Worm (Caenorhabditis elegans) whole organism, young adult: ENCODE data around the gene sup-26.

Experiments used
- B0261.1 ChIP-seq: sonication (generic microtip); optimal IDR thresholded peaks from 2 replicates; lab custom pipeline; 2016; ENCODE audit warnings: mild to moderate bottlenecking, missing genetic modification characterization, moderate library complexity, missing compliant biosample characterization
- C06A6.2 ChIP-seq: fragments of 200-800 bp; sonication (Bioruptor generic); conservative IDR thresholded peaks from 2 replicates; pipeline ENCODE4 v1.3.6; 2022; ENCODE audit warnings: missing genetic modification characterization, missing compliant biosample characterization
- F22D6.2 ChIP-seq: sonication (generic microtip); optimal IDR thresholded peaks from 2 replicates; lab custom pipeline; 2016; ENCODE audit warnings: mild to moderate bottlenecking, missing genetic modification characterization, missing compliant biosample characterization
- F33H1.4 ChIP-seq: fragments of 200-800 bp; sonication (Bioruptor generic); IDR thresholded peaks from 2 replicates; pipeline ENCODE4 v1.3.6; 2022; ENCODE audit warnings: missing genetic modification reagents, missing genetic modification characterization, missing compliant biosample characterization
- akir-1 ChIP-seq: fragments of 200-800 bp; sonication (Bioruptor generic); optimal IDR thresholded peaks from 2 replicates; lab custom pipeline; 2018; ENCODE audit warnings: mild to moderate bottlenecking, missing genetic modification characterization, moderate library complexity, missing compliant biosample characterization
- ama-1 ChIP-seq, 3 experiments: fragments of 150-350 bp in 1 of 3; sonication (generic microtip) in 2 of 3; optimal IDR thresholded peaks; 2 replicates each; lab custom pipeline; 2014 to 2018; ENCODE audit warnings: missing biosample characterization in 2 of 3, missing genetic modification characterization in 2 of 3, missing genetic modification reagents in 2 of 3
- atf-7 ChIP-seq: sonication (generic microtip); optimal IDR thresholded peaks from 2 replicates; lab custom pipeline; 2017; ENCODE audit warnings: mild to moderate bottlenecking, missing genetic modification characterization, missing compliant biosample characterization
- athp-1 ChIP-seq: sonication (generic microtip); optimal IDR thresholded peaks from 2 replicates; lab custom pipeline; 2017; ENCODE audit warnings: mild to moderate bottlenecking, missing genetic modification characterization, missing compliant biosample characterization
- bed-1 ChIP-seq: fragments of 200-800 bp; sonication (Bioruptor generic); IDR thresholded peaks from 2 replicates; pipeline ENCODE4 v1.3.6; 2022; ENCODE audit warnings: missing genetic modification reagents, missing genetic modification characterization, missing compliant biosample characterization
- bed-2 ChIP-seq: fragments of 200-800 bp; sonication (Bioruptor generic); IDR thresholded peaks from 2 replicates; pipeline ENCODE4 v1.3.6; 2022; ENCODE audit warnings: missing genetic modification reagents, missing genetic modification characterization, missing compliant biosample characterization
- cebp-1 ChIP-seq, 2 experiments: fragments of 200-800 bp in 1 of 2; sonication (Bioruptor generic) in 1 of 2; sonication (generic microtip) in 1 of 2; IDR thresholded peaks in 1 of 2; optimal IDR thresholded peaks in 1 of 2; 2 replicates each; pipeline versions ENCODE4 v1.3.6 to Lab custom; 2017 to 2022; ENCODE audit warnings: missing compliant biosample characterization in 2 of 2, missing genetic modification characterization in 2 of 2, mild to moderate bottlenecking in 1 of 2, missing genetic modification reagents in 1 of 2, moderate library complexity in 1 of 2
- ceh-100 ChIP-seq: fragments of 200-800 bp; sonication (Bioruptor generic); IDR thresholded peaks from 2 replicates; pipeline ENCODE4 v1.3.6; 2022; ENCODE audit warnings: missing genetic modification reagents, missing genetic modification characterization, missing compliant biosample characterization
- ceh-27 ChIP-seq: fragments of 200-800 bp; sonication (Bioruptor generic); optimal IDR thresholded peaks from 2 replicates; lab custom pipeline; 2018; ENCODE audit warnings: mild to moderate bottlenecking, missing genetic modification characterization, moderate library complexity, missing compliant biosample characterization
- dox-1 ChIP-seq: fragments of 200-800 bp; sonication (Bioruptor generic); IDR thresholded peaks from 2 replicates; pipeline ENCODE4 v1.3.6; 2022; ENCODE audit warnings: missing genetic modification reagents, missing genetic modification characterization, missing compliant biosample characterization
- dpl-1 ChIP-seq: fragments of 150-350 bp; optimal IDR thresholded peaks from 2 replicates; lab custom pipeline; 2014; ENCODE audit warnings: missing biosample characterization, missing genetic modification reagents, missing genetic modification characterization
- efl-1 ChIP-seq: fragments of 150-350 bp; optimal IDR thresholded peaks from 2 replicates; lab custom pipeline; 2014; ENCODE audit warnings: missing biosample characterization, missing genetic modification reagents, missing genetic modification characterization
- ekl-4 ChIP-seq: fragments of 200-800 bp; sonication (Bioruptor generic); IDR thresholded peaks from 2 replicates; pipeline ENCODE4 v1.3.6; 2022; ENCODE audit warnings: missing genetic modification reagents, missing genetic modification characterization, missing compliant biosample characterization
- ets-4 ChIP-seq: fragments of 200-800 bp; sonication (Bioruptor generic); optimal IDR thresholded peaks from 2 replicates; lab custom pipeline; 2018; ENCODE audit warnings: mild to moderate bottlenecking, missing genetic modification characterization, missing compliant biosample characterization
- gei-17 ChIP-seq: fragments of 200-800 bp; sonication (Bioruptor generic); optimal IDR thresholded peaks from 2 replicates; lab custom pipeline; 2018; ENCODE audit warnings: mild to moderate bottlenecking, missing genetic modification characterization, missing compliant biosample characterization
- him-1 ChIP-seq: sonication (generic microtip); optimal IDR thresholded peaks from 2 replicates; lab custom pipeline; 2016; ENCODE audit warnings: missing genotype, missing genetic modification reagents, missing genetic modification characterization, missing compliant biosample characterization
- hlh-26 ChIP-seq: fragments of 200-800 bp; sonication (Bioruptor generic); conservative IDR thresholded peaks from 2 replicates; pipeline ENCODE4 v1.3.6; 2022; ENCODE audit warnings: missing genetic modification reagents, missing genetic modification characterization, missing compliant biosample characterization
- hsf-1 ChIP-seq: fragments of 200-800 bp; sonication (Bioruptor generic); IDR thresholded peaks from 2 replicates; pipeline ENCODE4 v1.3.6; 2022; ENCODE audit warnings: missing genetic modification reagents, missing genetic modification characterization, missing compliant biosample characterization
- lag-1 ChIP-seq: fragments of 200-800 bp; sonication (Bioruptor generic); IDR thresholded peaks from 2 replicates; pipeline ENCODE4 v1.3.6; 2022; ENCODE audit warnings: missing genetic modification reagents, missing genetic modification characterization, missing compliant biosample characterization
- lin-40 ChIP-seq: sonication (generic microtip); optimal IDR thresholded peaks from 2 replicates; lab custom pipeline; 2016; ENCODE audit warnings: missing genetic modification characterization, mild to moderate bottlenecking, missing compliant biosample characterization, missing genotype, missing genetic modification reagents
- lin-54 ChIP-seq: fragments of 200-800 bp; sonication (Bioruptor generic); optimal IDR thresholded peaks from 2 replicates; lab custom pipeline; 2018; ENCODE audit warnings: mild to moderate bottlenecking, missing genetic modification characterization, missing compliant biosample characterization
- lir-1 ChIP-seq: fragments of 200-800 bp; sonication (Bioruptor generic); conservative IDR thresholded peaks from 2 replicates; pipeline ENCODE4 v1.3.6; 2022; ENCODE audit warnings: missing genetic modification reagents, missing genetic modification characterization, missing compliant biosample characterization
- madf-10 ChIP-seq: sonication (generic microtip); optimal IDR thresholded peaks from 2 replicates; lab custom pipeline; 2016; ENCODE audit warnings: mild to moderate bottlenecking, missing genetic modification characterization, missing compliant biosample characterization
- mcd-1 ChIP-seq: fragments of 200-800 bp; sonication (Bioruptor generic); IDR thresholded peaks from 2 replicates; pipeline ENCODE4 v1.3.6; 2022; ENCODE audit warnings: missing genetic modification reagents, missing genetic modification characterization, missing compliant biosample characterization
- mes-4 ChIP-seq: sonication (generic microtip); optimal IDR thresholded peaks from 2 replicates; lab custom pipeline; 2016; ENCODE audit warnings: missing genotype, missing genetic modification characterization, missing compliant biosample characterization
- nfya-2 ChIP-seq: fragments of 200-800 bp; sonication (Bioruptor generic); IDR thresholded peaks from 2 replicates; pipeline ENCODE4 v1.3.6; 2022; ENCODE audit warnings: missing genetic modification reagents, missing genetic modification characterization, missing compliant biosample characterization
- pbrm-1 ChIP-seq: fragments of 200-800 bp; sonication (Bioruptor generic); IDR thresholded peaks from 2 replicates; pipeline ENCODE4 v1.3.6; 2022; ENCODE audit warnings: missing genetic modification reagents, missing genetic modification characterization, missing compliant biosample characterization
- sea-2 ChIP-seq: fragments of 200-800 bp; sonication (Bioruptor generic); IDR thresholded peaks from 2 replicates; pipeline ENCODE4 v1.3.6; 2022; ENCODE audit warnings: missing genetic modification characterization, missing compliant biosample characterization
- snpc-1.1 ChIP-seq: sonication (generic microtip); optimal IDR thresholded peaks from 2 replicates; lab custom pipeline; 2017; ENCODE audit warnings: missing genetic modification characterization, mild to moderate bottlenecking, missing compliant biosample characterization, antibody characterized with exemption, moderate library complexity, missing genotype, missing genetic modification reagents; ENCODE audit not compliant: insufficient read depth
- snpc-3.4 ChIP-seq: sonication (generic microtip); optimal IDR thresholded peaks from 2 replicates; lab custom pipeline; 2017; ENCODE audit warnings: missing genetic modification characterization, mild to moderate bottlenecking, missing compliant biosample characterization, antibody characterized with exemption, moderate library complexity, missing genotype, missing genetic modification reagents
- somi-1 ChIP-seq: fragments of 200-800 bp; sonication (Bioruptor generic); optimal IDR thresholded peaks from 2 replicates; lab custom pipeline; 2018; ENCODE audit warnings: mild to moderate bottlenecking, missing genetic modification characterization, missing compliant biosample characterization
- tbp1 ChIP-seq: fragments of 200-800 bp; sonication (Bioruptor generic); optimal IDR thresholded peaks from 2 replicates; lab custom pipeline; 2018; ENCODE audit warnings: mild to moderate bottlenecking, missing genetic modification characterization, missing compliant biosample characterization
- tbx-9 ChIP-seq: sonication (generic microtip); optimal IDR thresholded peaks from 2 replicates; lab custom pipeline; 2016; ENCODE audit warnings: borderline replicate concordance, missing genetic modification characterization, inconsistent platforms, missing compliant biosample characterization
- unc-130 ChIP-seq: sonication (generic microtip); optimal IDR thresholded peaks from 2 replicates; lab custom pipeline; 2016; ENCODE audit warnings: missing genetic modification reagents, missing genetic modification characterization, missing compliant biosample characterization
- unc-62 ChIP-seq: fragments of 150-350 bp; optimal IDR thresholded peaks from 2 replicates; lab custom pipeline; 2014; ENCODE audit warnings: missing biosample characterization, missing genetic modification reagents, missing genetic modification characterization
- xnd-1 ChIP-seq: sonication (generic microtip); optimal IDR thresholded peaks from 2 replicates; lab custom pipeline; 2016; ENCODE audit warnings: missing genotype, missing genetic modification reagents, missing genetic modification characterization, missing compliant biosample characterization
- zfh-2 ChIP-seq: fragments of 200-800 bp; sonication (Bioruptor generic); conservative IDR thresholded peaks from 2 replicates; pipeline ENCODE4 v1.3.6; 2022; ENCODE audit warnings: missing genetic modification reagents, missing genetic modification characterization, missing compliant biosample characterization
- ztf-18 ChIP-seq: sonication (generic microtip); optimal IDR thresholded peaks from 2 replicates; lab custom pipeline; 2016; ENCODE audit warnings: missing genotype, mild to moderate bottlenecking, missing genetic modification characterization, missing compliant biosample characterization
- ztf-25 ChIP-seq: fragments of 200-800 bp; sonication (Bioruptor generic); IDR thresholded peaks from 2 replicates; pipeline ENCODE4 v1.3.6; 2022; ENCODE audit warnings: missing genetic modification reagents, missing genetic modification characterization, missing compliant biosample characterization
- ztf-28 ChIP-seq: fragments of 200-800 bp; sonication (Bioruptor generic); IDR thresholded peaks from 2 replicates; pipeline ENCODE4 v1.3.6; 2022; ENCODE audit warnings: missing genetic modification reagents, missing genetic modification characterization, missing compliant biosample characterization
- ztf-3 ChIP-seq: fragments of 200-800 bp; sonication (Bioruptor generic); optimal IDR thresholded peaks from 2 replicates; lab custom pipeline; 2018; ENCODE audit warnings: mild to moderate bottlenecking, missing genetic modification characterization, missing compliant biosample characterization
- ztf-6 ChIP-seq: fragments of 200-800 bp; sonication (Bioruptor generic); IDR thresholded peaks from 2 replicates; pipeline ENCODE4 v1.3.6; 2022; ENCODE audit warnings: missing genetic modification reagents, missing genetic modification characterization, missing compliant biosample characterization

Gene sup-26

ce11 chrIII:4281955-4282618 lies 2.1 kb upstream of the sup-26 start (continued):
- TF ChIP-seq dpl-1 (GFP tag; lab: Kevin White, UChicago) (no peak), lir-1 (GFP tag; lab: Robert Waterston, UW) (peak; percentile 59; the same call in 1 of the 2 replicates), him-1 (tag; lab: Kevin White, UChicago) (no peak), ztf-18 (tag; lab: Kevin White, UChicago) (peak; percentile 82), lin-54 (GFP tag; lab: Kevin White, UChicago) (peak; percentile 82), B0261.1 (peak; percentile 25), snpc-3.4 (tag; lab: Kevin White, UChicago) (peak; percentile 1), akir-1 (GFP tag; lab: Kevin White, UChicago) (peak; percentile 61), mcd-1 (peak; percentile 90), gei-17 (GFP tag; lab: Kevin White, UChicago) (peak; percentile 94), ztf-28 (0 out of 2 replicates have a peak, but pooled peaks have one; percentile 11), bed-2 (GFP tag; lab: Robert Waterston, UW) (peak; percentile 41; the same call in 1 of the 2 replicates), athp-1 (tag; lab: Kevin White, UChicago) (peak; percentile 96), ceh-100 (GFP tag; lab: Robert Waterston, UW) (peak; percentile 78), F33H1.4 (peak; percentile 31), lag-1 (GFP tag; lab: Robert Waterston, UW) (peak; percentile 91; the same call in 1 of the 2 replicates), efl-1 (GFP tag; lab: Kevin White, UChicago) (no peak), somi-1 (peak; percentile 100), sea-2 (peak; percentile 86; the same call in 1 of the 2 replicates), hlh-26 (GFP tag; lab: Robert Waterston, UW) (no peak), ama-1 (optimal IDR thresholded peaks at IDR 0.05; lab: Kevin White, UChicago) (no peak), ama-1 (GFP tag; optimal IDR thresholded peaks at IDR 0.05; lab: Kevin White, UChicago) (no peak), cebp-1 (GFP tag; IDR thresholded peaks at IDR 0.05; lab: Robert Waterston, UW) (peak; percentile 80; the same call in 1 of the 2 replicates), cebp-1 (tag; optimal IDR thresholded peaks at IDR 0.05; lab: Kevin White, UChicago) (peak; percentile 98), ztf-3 (GFP tag; lab: Kevin White, UChicago) (peak; percentile 93), tbp1 (GFP tag; lab: Kevin White, UChicago) (peak; percentile 72), F22D6.2 (tag; lab: Kevin White, UChicago) (peak; percentile 96), unc-62 (peak; percentile 93), unc-130 (GFP tag; lab: Kevin White, UChicago) (peak; percentile 4), ztf-25 (GFP tag; lab: Robert Waterston, UW) (no peak), snpc-1.1 (tag; lab: Kevin White, UChicago) (no peak), C06A6.2 (GFP tag; lab: Robert Waterston, UW) (peak; percentile 99), dox-1 (GFP tag; lab: Robert Waterston, UW) (peak; percentile 95), ceh-27 (peak; percentile 94), zfh-2 (GFP tag; lab: Robert Waterston, UW) (peak; percentile 100), ets-4 (GFP tag; lab: Kevin White, UChicago) (peak; percentile 58), ekl-4 (peak; percentile 94), tbx-9 (no peak), lin-40 (tag; lab: Kevin White, UChicago) (peak; percentile 99), atf-7 (tag; lab: Kevin White, UChicago) (peak; percentile 100), bed-1 (GFP tag; lab: Robert Waterston, UW) (0 out of 2 replicates have a peak, but pooled peaks have one; percentile 20), xnd-1 (tag; lab: Kevin White, UChicago) (no peak), madf-10 (tag; lab: Kevin White, UChicago) (peak; percentile 98), nfya-2 (GFP tag; lab: Robert Waterston, UW) (no peak), ztf-6 (GFP tag; lab: Robert Waterston, UW) (peak; percentile 69; the same call in 1 of the 2 replicates), mes-4 (tag; lab: Kevin White, UChicago) (no peak), hsf-1 (0 out of 2 replicates have a peak, but pooled peaks have one; percentile 29), pbrm-1 (GFP tag; lab: Robert Waterston, UW) (peak; percentile 92)
